Fruit fly (Drosophila melanogaster): ENCODE measurements around the gene PIG-H.

dm6 chr3R:8013121-8014009 is 13.7 kb downstream of the PIG-H start, which contains the start of the genes CG10435 and Pbp95:
- no peak for TF ChIP-seq CG8478 (optimal IDR thresholded peaks at IDR 0.05)
- no peak for TF ChIP-seq CTCF (optimal IDR thresholded peaks at IDR 0.05)

All from S2 (cell line).